Fruit fly (Drosophila melanogaster) whole organism, wandering third instar larva: Measurements from ENCODE around the gene CG6144.
A peak's percentile ranks its signal among the peaks of the same experiment; 100 is the strongest.

Source experiments
- Abd-B ChIP-seq: fragments of >200 bp; optimal IDR thresholded peaks from 2 replicates; lab custom pipeline; 2017; ENCODE audit warnings: missing biosample characterization, missing genetic modification characterization
- CG32264 ChIP-seq: fragments of 200-800 bp; sonication (Bioruptor generic); optimal IDR thresholded peaks from 2 replicates; lab custom pipeline; 2016; ENCODE audit warnings: missing biosample characterization, missing genetic modification characterization
- CG9705 ChIP-seq: fragments of 200-800 bp; sonication (Bioruptor generic); optimal IDR thresholded peaks from 2 replicates; lab custom pipeline; 2018; ENCODE audit warnings: missing biosample characterization, mild to moderate bottlenecking, missing genetic modification characterization
- CrebA ChIP-seq: fragments of 200-800 bp; sonication (Bioruptor generic); optimal IDR thresholded peaks from 2 replicates; lab custom pipeline; 2016; ENCODE audit warnings: missing biosample characterization, mild to moderate bottlenecking, missing genetic modification characterization, borderline replicate concordance
- Dif ChIP-seq: fragments of 200-275, 200-300 bp; sonication (Bioruptor generic); optimal IDR thresholded peaks from 2 replicates; lab custom pipeline; 2018; ENCODE audit warnings: missing biosample characterization, missing genetic modification characterization; ENCODE audit not compliant: partially characterized antibody
- GATAd ChIP-seq: sonication (Bioruptor generic); optimal IDR thresholded peaks from 2 replicates; lab custom pipeline; 2016; ENCODE audit warnings: missing biosample characterization, missing genetic modification characterization
- HLH106 ChIP-seq: fragments of 200-800 bp; optimal IDR thresholded peaks from 3 replicates; lab custom pipeline; 2019; ENCODE audit warnings: missing biosample characterization, mild to moderate bottlenecking, missing genetic modification characterization, moderate library complexity
- Hnf4 ChIP-seq: fragments of 200-800 bp; sonication (Bioruptor generic); optimal IDR thresholded peaks from 2 replicates; lab custom pipeline; 2016; ENCODE audit warnings: missing biosample characterization, mild to moderate bottlenecking, missing genetic modification characterization
- Hr78 ChIP-seq: fragments of >200 bp; optimal IDR thresholded peaks from 2 replicates; lab custom pipeline; 2017; ENCODE audit warnings: missing biosample characterization, missing genetic modification characterization
- Hr83 ChIP-seq: fragments of 200-300 bp; sonication (Bioruptor generic); optimal IDR thresholded peaks from 2 replicates; lab custom pipeline; 2016; ENCODE audit warnings: missing biosample characterization, mild to moderate bottlenecking, missing genetic modification characterization, moderate library complexity; ENCODE audit not compliant: poor library complexity, severe bottlenecking
- Mio ChIP-seq: sonication (Bioruptor generic); optimal IDR thresholded peaks from 2 replicates; lab custom pipeline; 2016; ENCODE audit warnings: missing biosample characterization, missing genetic modification characterization
- Myc ChIP-seq: fragments of >200 bp; optimal IDR thresholded peaks from 2 replicates; lab custom pipeline; 2017
- N ChIP-seq: fragments of >200 bp; optimal IDR thresholded peaks from 2 replicates; lab custom pipeline; 2018; ENCODE audit warnings: missing biosample characterization, missing external identifiers, missing genetic modification characterization
- OdsH ChIP-seq: fragments of 200-800 bp; sonication (Bioruptor generic); optimal IDR thresholded peaks from 2 replicates; lab custom pipeline; 2016; ENCODE audit warnings: missing biosample characterization, mild to moderate bottlenecking, missing genetic modification characterization
- Rel ChIP-seq, 2 experiments: fragments of 200-800 bp; sonication (Bioruptor generic) in 1 of 2; optimal IDR thresholded peaks; 2 replicates in 1 of 2; 3 replicates in 1 of 2; lab custom pipeline; 2016 to 2019; ENCODE audit warnings: mild to moderate bottlenecking in 2 of 2, missing biosample characterization in 2 of 2, missing genetic modification characterization in 2 of 2, moderate library complexity in 1 of 2
- Sp1 ChIP-seq: fragments of 200-800 bp; sonication (Bioruptor generic); optimal IDR thresholded peaks from 3 replicates; lab custom pipeline; 2019; ENCODE audit warnings: missing biosample characterization, mild to moderate bottlenecking, missing genetic modification characterization, moderate library complexity
- br ChIP-seq: fragments of 200-800 bp; sonication (Bioruptor generic); optimal IDR thresholded peaks from 2 replicates; lab custom pipeline; 2016; ENCODE audit warnings: missing biosample characterization, missing genetic modification characterization
- brk ChIP-seq: fragments of 200-800 bp; sonication (Bioruptor generic); optimal IDR thresholded peaks from 2 replicates; lab custom pipeline; 2016; ENCODE audit warnings: missing biosample characterization, mild to moderate bottlenecking, missing genetic modification characterization
- dl ChIP-seq, 2 experiments: fragments of 175-275, 200-275 bp in 1 of 2; fragments of 200-275 bp in 1 of 2; sonication (Bioruptor generic); optimal IDR thresholded peaks; lab custom pipeline; 2018; ENCODE audit warnings: mild to moderate bottlenecking in 2 of 2, missing biosample characterization in 2 of 2, missing genetic modification characterization in 2 of 2, moderate library complexity in 2 of 2; ENCODE audit not compliant: partially characterized antibody in 2 of 2, insufficient read depth in 1 of 2
- dmrt93B ChIP-seq: fragments of 200-800 bp; sonication (Bioruptor generic); optimal IDR thresholded peaks from 2 replicates; lab custom pipeline; 2018; ENCODE audit warnings: missing biosample characterization, mild to moderate bottlenecking, missing genetic modification characterization
- dsf ChIP-seq: sonication (Bioruptor generic); optimal IDR thresholded peaks from 2 replicates; lab custom pipeline; 2016; ENCODE audit warnings: missing biosample characterization, missing genetic modification characterization, borderline replicate concordance
- ey ChIP-seq: fragments of 200-800 bp; sonication (Bioruptor generic); optimal IDR thresholded peaks from 2 replicates; lab custom pipeline; 2016; ENCODE audit warnings: missing biosample characterization, missing genetic modification characterization
- foxo ChIP-seq, 2 experiments: fragments of 200-800 bp; sonication (Bioruptor generic); optimal IDR thresholded peaks; 2 replicates in 1 of 2; 3 replicates in 1 of 2; lab custom pipeline; 2016 to 2017; ENCODE audit warnings: missing biosample characterization in 2 of 2, missing genetic modification characterization in 2 of 2
- fru ChIP-seq: fragments of 200-800 bp; sonication (Bioruptor generic); optimal IDR thresholded peaks from 3 replicates; lab custom pipeline; 2016; ENCODE audit warnings: missing biosample characterization, mild to moderate bottlenecking, missing genetic modification characterization
- h ChIP-seq: fragments of 200-800 bp; sonication (Bioruptor generic); optimal IDR thresholded peaks from 3 replicates; lab custom pipeline; 2016; ENCODE audit warnings: missing biosample characterization, mild to moderate bottlenecking, missing genetic modification characterization
- jim ChIP-seq: fragments of 175-275, 200-325 bp; sonication (Bioruptor generic); optimal IDR thresholded peaks from 2 replicates; lab custom pipeline; 2016; ENCODE audit warnings: missing biosample characterization, mild to moderate bottlenecking, missing genetic modification characterization
- lola ChIP-seq: fragments of >200 bp; optimal IDR thresholded peaks from 2 replicates; lab custom pipeline; 2017; ENCODE audit warnings: missing biosample characterization, missing genetic modification characterization
- pan ChIP-seq: fragments of >200 bp; optimal IDR thresholded peaks from 2 replicates; lab custom pipeline; 2017
- psq ChIP-seq: fragments of 200-800 bp; sonication (Bioruptor generic); optimal IDR thresholded peaks from 3 replicates; lab custom pipeline; 2017; ENCODE audit warnings: missing biosample characterization, mild to moderate bottlenecking, missing genetic modification characterization, moderate library complexity
- rgr ChIP-seq: fragments of 200-800 bp; sonication (Bioruptor generic); optimal IDR thresholded peaks from 3 replicates; lab custom pipeline; 2016; ENCODE audit warnings: missing biosample characterization, mild to moderate bottlenecking, missing genetic modification characterization
- sage ChIP-seq: fragments of 200-800 bp; sonication (Bioruptor generic); optimal IDR thresholded peaks from 2 replicates; lab custom pipeline; 2016; ENCODE audit warnings: missing biosample characterization, mild to moderate bottlenecking, missing genetic modification characterization
- sv ChIP-seq: fragments of 200-800 bp; sonication (Bioruptor generic); optimal IDR thresholded peaks from 3 replicates; lab custom pipeline; 2016; ENCODE audit warnings: missing biosample characterization, missing genetic modification characterization
- tai ChIP-seq: sonication (Bioruptor generic); optimal IDR thresholded peaks from 2 replicates; lab custom pipeline; 2016; ENCODE audit warnings: missing biosample characterization, missing genetic modification characterization
- usp ChIP-seq: fragments of >200 bp; optimal IDR thresholded peaks from 2 replicates; lab custom pipeline; 2017; ENCODE audit warnings: missing biosample characterization, missing genetic modification characterization
- woc ChIP-seq: sonication (Bioruptor generic); optimal IDR thresholded peaks from 2 replicates; lab custom pipeline; 2016; ENCODE audit warnings: missing biosample characterization, mild to moderate bottlenecking, missing genetic modification characterization

The CG6144 gene

DNA sequence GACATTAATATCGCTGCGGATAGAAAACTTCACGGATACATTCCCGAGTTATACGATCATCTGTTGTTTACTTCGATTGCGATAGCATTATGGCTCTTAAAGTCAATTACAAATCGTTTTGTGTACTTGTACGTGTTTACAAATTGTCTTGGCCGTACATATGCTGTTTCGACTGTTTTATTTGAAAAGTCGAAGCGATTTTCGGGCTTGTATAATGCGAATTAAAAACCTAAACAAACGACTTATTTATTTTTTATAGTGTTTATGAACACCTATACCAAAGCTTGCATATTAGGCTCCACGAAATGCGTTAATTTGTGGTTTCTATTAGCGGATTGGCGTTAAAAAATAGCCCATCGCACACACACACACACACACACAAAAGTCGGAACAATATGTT is 16.2 kb upstream of the CG6144 start:
- TF ChIP-seq Hnf4 (GFP tag; lab: Kevin White, UChicago) (no peak), Myc (lab: Kevin White, UChicago) (no peak), ey (no peak), br (GFP tag; lab: Kevin White, UChicago) (no peak), fru (GFP tag; lab: Kevin White, UChicago) (no peak), tai (no peak), usp (GFP tag; lab: Kevin White, UChicago) (no peak), Hr83 (GFP tag; lab: Kevin White, UChicago) (no peak), dmrt93B (GFP tag; lab: Kevin White, UChicago) (no peak), CG9705 (no peak), Sp1 (GFP tag; lab: Kevin White, UChicago) (no peak), N (no peak), lola (no peak)

DNA sequence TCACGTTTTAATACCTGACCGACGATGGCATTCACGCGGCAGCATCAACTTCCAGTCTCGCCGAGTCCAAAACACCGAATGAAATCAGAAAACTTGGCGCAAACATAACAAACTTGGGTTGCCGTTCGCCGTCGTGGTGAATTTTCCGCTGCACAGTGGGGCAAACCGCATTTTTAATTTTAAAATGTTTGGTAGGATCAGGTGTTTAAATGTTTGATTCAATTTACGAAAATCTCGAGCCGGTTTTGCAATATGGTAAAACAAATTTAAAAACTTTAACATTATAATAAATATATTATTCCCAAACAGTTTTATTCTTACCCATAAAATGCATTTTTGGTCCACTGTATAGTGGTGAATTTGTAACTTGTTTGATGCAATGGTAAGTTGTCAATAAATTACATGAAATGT is 14.2 kb upstream of the CG6144 start, which contains the start of gene RluA-1:
Gene RluA-1 (minus strand): TSS at position 82 of the 411 bp plus-strand sequence.
- TF ChIP-seq foxo (GFP tag; optimal IDR thresholded peaks at IDR 0.05; lab: Kevin White, UChicago) (peak in 1 of 2 experiments; percentile 93), sage (GFP tag; lab: Kevin White, UChicago) (peak; percentile 69), psq (GFP tag; lab: Kevin White, UChicago) (peak; percentile 86), dl (GFP tag; optimal IDR thresholded peaks at IDR 0.05; lab: Kevin White, UChicago; ENCODE audit: insufficient read depth in 1 of 2, partially characterized antibody in 2 of 2) (no peak), br (GFP tag; lab: Kevin White, UChicago) (peak; percentile 86), CG32264 (GFP tag; lab: Kevin White, UChicago) (peak; percentile 53), brk (peak; percentile 84), usp (GFP tag; lab: Kevin White, UChicago) (no peak), HLH106 (tag; lab: Kevin White, UChicago) (peak; percentile 95), lola (no peak), sv (GFP tag; lab: Kevin White, UChicago) (peak; percentile 99), GATAd (GFP tag; lab: Kevin White, UChicago) (no peak), N (no peak), ey (peak; percentile 74), pan (lab: Kevin White, UChicago) (no peak), fru (GFP tag; lab: Kevin White, UChicago) (no peak), rgr (GFP tag; lab: Kevin White, UChicago) (peak; percentile 94), OdsH (GFP tag; lab: Kevin White, UChicago) (peak; percentile 90), woc (GFP tag; lab: Kevin White, UChicago) (peak; percentile 47), Abd-B (GFP tag; lab: Kevin White, UChicago) (no peak), CG9705 (peak; percentile 87), dmrt93B (GFP tag; lab: Kevin White, UChicago) (peak; percentile 83), Mio (peak; percentile 26), CrebA (GFP tag; lab: Kevin White, UChicago) (no peak), Hr78 (GFP tag; lab: Kevin White, UChicago) (no peak), Hr83 (GFP tag; lab: Kevin White, UChicago) (peak; percentile 35), h (peak; percentile 93), dsf (GFP tag; lab: Kevin White, UChicago) (peak; percentile 43), Rel (GFP tag; optimal IDR thresholded peaks at IDR 0.05; lab: Kevin White, UChicago) (peak; percentile 49), Rel (tag; optimal IDR thresholded peaks at IDR 0.05; lab: Kevin White, UChicago) (peak; percentile 86), Sp1 (GFP tag; lab: Kevin White, UChicago) (peak; percentile 93), Dif (GFP tag; lab: Kevin White, UChicago) (no peak), Hnf4 (GFP tag; lab: Kevin White, UChicago) (peak; percentile 74), jim (no peak), tai (peak; percentile 32)

DNA sequence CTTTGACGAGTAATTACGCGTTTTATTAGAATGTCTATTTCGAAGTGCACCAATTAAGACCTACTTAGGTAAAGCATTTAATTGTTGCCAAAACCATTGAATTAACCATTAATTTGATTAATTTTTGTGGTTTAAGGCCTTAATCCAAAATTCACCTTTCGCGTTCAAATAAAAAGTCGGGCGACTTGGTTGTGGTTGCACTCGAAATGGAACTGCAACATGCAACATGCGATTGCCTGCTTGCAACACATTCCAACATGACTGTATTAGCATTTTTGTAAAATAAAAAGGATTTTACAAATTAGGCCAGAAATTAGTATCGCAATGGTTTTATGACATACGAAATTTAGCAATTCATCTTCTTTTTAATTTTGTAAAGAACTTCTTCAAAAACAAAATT is 13.7 kb upstream of the CG6144 start:
- no peak for TF ChIP-seq CG32264 (GFP tag; lab: Kevin White, UChicago)
- no peak for TF ChIP-seq GATAd (GFP tag; lab: Kevin White, UChicago)
- no peak for TF ChIP-seq sv (GFP tag; lab: Kevin White, UChicago)
- TF ChIP-seq Dif (GFP tag; lab: Kevin White, UChicago) = no peak
- no peak for TF ChIP-seq dsf (GFP tag; lab: Kevin White, UChicago)
- no peak for TF ChIP-seq CrebA (GFP tag; lab: Kevin White, UChicago)
- TF ChIP-seq foxo (GFP tag; optimal IDR thresholded peaks at IDR 0.05; lab: Kevin White, UChicago) = no peak
